Fruit fly (Drosophila melanogaster): ENCODE data around the gene Syn.

Gene Syn

DNA sequence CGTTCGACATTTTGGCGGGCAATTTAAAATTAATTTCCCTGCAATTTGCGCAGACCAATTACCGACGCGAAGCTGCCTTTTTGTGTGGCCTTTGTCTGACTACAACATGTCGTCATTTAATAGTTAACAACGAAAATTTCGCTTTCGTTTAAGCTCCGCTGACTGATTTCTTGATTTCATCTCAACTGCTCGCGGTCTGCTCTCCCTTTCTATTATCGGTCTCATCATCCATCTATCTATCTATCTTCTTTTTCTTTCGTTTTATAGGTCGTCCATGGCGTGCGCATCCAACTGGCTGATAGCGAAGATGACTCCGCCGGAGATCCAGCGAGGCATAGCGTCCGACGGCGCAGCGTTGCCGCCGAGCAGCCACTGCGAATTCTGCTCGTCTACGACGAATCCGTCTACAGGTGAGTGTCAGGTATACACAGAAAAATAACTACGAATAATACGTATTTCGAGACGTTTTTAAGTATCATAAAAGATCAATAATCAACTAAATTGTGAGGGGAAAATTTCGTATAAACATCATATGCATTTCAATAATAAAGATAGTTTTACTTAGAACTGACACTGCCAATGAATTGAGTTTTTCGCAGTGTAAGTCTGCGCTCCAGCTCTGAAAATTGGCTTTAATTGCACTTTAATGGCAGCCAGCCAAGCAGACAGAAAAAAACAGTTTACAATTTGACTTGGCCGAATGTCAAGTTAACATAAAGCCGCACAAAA lies 36.4 kb upstream of the Syn start:
- no peak for TF ChIP-seq CG16815 (GFP tag; optimal IDR thresholded peaks at IDR 0.05)
- peak; percentile 24 for TF ChIP-seq CG17385 (GFP tag; optimal IDR thresholded peaks at IDR 0.05)
- TF ChIP-seq phol (tag; optimal IDR thresholded peaks at IDR 0.05), result peak; percentile 34
- TF ChIP-seq HLH3B (GFP tag; IDR thresholded peaks at IDR 0.05), result peak; percentile 39; the same call in 1 of the 2 replicates
- no peak for TF ChIP-seq CG7745 (tag; optimal IDR thresholded peaks at IDR 0.05)
- no peak for TF ChIP-seq CG6791 (GFP tag; IDR thresholded peaks at IDR 0.05; ENCODE audit: partially characterized antibody)
- peak; percentile 35 for TF ChIP-seq CG13424 (tag; optimal IDR thresholded peaks at IDR 0.05)
- TF ChIP-seq gcm (GFP tag; optimal IDR thresholded peaks at IDR 0.05), result no peak
- TF ChIP-seq CG8944 (GFP tag; optimal IDR thresholded peaks at IDR 0.05), result no peak
- TF ChIP-seq Camta (GFP tag; optimal IDR thresholded peaks at IDR 0.05), result peak; percentile 5
- peak; percentile 17 for TF ChIP-seq pnt (GFP tag; optimal IDR thresholded peaks at IDR 0.05)
- peak; percentile 48 for TF ChIP-seq CG6689 (GFP tag; IDR thresholded peaks at IDR 0.05)
- no peak for TF ChIP-seq CG9817 (tag; optimal IDR thresholded peaks at IDR 0.05)
- TF ChIP-seq CG10147 (GFP tag; optimal IDR thresholded peaks at IDR 0.05), result no peak
- TF ChIP-seq prd (optimal IDR thresholded peaks at IDR 0.05), result no peak
- TF ChIP-seq prd (GFP tag; IDR thresholded peaks at IDR 0.05), result peak; percentile 67
- TF ChIP-seq run (tag; optimal IDR thresholded peaks at IDR 0.05), result peak; percentile 26
- no peak for TF ChIP-seq tin (GFP tag; optimal IDR thresholded peaks at IDR 0.05)
- peak; percentile 69 for TF ChIP-seq CG14441 (GFP tag; IDR thresholded peaks at IDR 0.05)
- TF ChIP-seq trem (tag; optimal IDR thresholded peaks at IDR 0.05), result no peak
- TF ChIP-seq CG3281 (GFP tag; optimal IDR thresholded peaks at IDR 0.05), result peak; percentile 0
- TF ChIP-seq Sry-β (GFP tag; optimal IDR thresholded peaks at IDR 0.05), result no peak
- no peak for TF ChIP-seq klu (GFP tag; IDR thresholded peaks at IDR 0.05)
- no peak for TF ChIP-seq insv (GFP tag; optimal IDR thresholded peaks at IDR 0.05)
- 0 out of 3 replicates have a peak, but pooled peaks have one; percentile 12 for TF ChIP-seq CG11695 (GFP tag; IDR thresholded peaks at IDR 0.05)
- TF ChIP-seq pros (GFP tag; optimal IDR thresholded peaks at IDR 0.05), result no peak
- peak; percentile 10 to 27 for TF ChIP-seq dpn (GFP tag; optimal IDR thresholded peaks at IDR 0.05)
- TF ChIP-seq tio (GFP tag; optimal IDR thresholded peaks at IDR 0.05), result peak; percentile 3
- TF ChIP-seq Aef1 (GFP tag; IDR thresholded peaks at IDR 0.05), result peak; percentile 33; the same call in 1 of the 3 replicates
- peak; percentile 58 for TF ChIP-seq H2.0 (GFP tag; IDR thresholded peaks at IDR 0.05)
- no peak for TF ChIP-seq Six4 (GFP tag; optimal IDR thresholded peaks at IDR 0.05)
- TF ChIP-seq sens-2 (GFP tag; IDR thresholded peaks at IDR 0.05), result 0 out of 2 replicates have a peak, but pooled peaks have one; percentile 31
- TF ChIP-seq Oaz (GFP tag; IDR thresholded peaks at IDR 0.05), result peak; percentile 23; the same call in 1 of the 2 replicates
- TF ChIP-seq NC2α (GFP tag; optimal IDR thresholded peaks at IDR 0.05), result no peak
- TF ChIP-seq Sox102F (GFP tag; optimal IDR thresholded peaks at IDR 0.05), result peak; percentile 58
- TF ChIP-seq Pdp1 (GFP tag; optimal IDR thresholded peaks at IDR 0.05), result peak in 1 of 2 experiments; percentile 23
- no peak for TF ChIP-seq luna (GFP tag; optimal IDR thresholded peaks at IDR 0.05)
- no peak for TF ChIP-seq Bdp1 (GFP tag; optimal IDR thresholded peaks at IDR 0.05)
- TF ChIP-seq sens (GFP tag), result peak; percentile 80
- no peak for TF ChIP-seq mam (GFP tag; optimal IDR thresholded peaks at IDR 0.05)
- TF ChIP-seq Mrtf (GFP tag; IDR thresholded peaks at IDR 0.05), result 0 out of 3 replicates have a peak, but pooled peaks have one; percentile 32
- peak; percentile 16 for TF ChIP-seq CG8089 (GFP tag; optimal IDR thresholded peaks at IDR 0.05)
- no peak for TF ChIP-seq pzg (GFP tag; optimal IDR thresholded peaks at IDR 0.05)
- peak; percentile 65 for TF ChIP-seq row (GFP tag; IDR thresholded peaks at IDR 0.05)
- peak; percentile 33 for TF ChIP-seq Fer1 (GFP tag; optimal IDR thresholded peaks at IDR 0.05)
- peak; percentile 24; the same call in 1 of the 2 replicates for TF ChIP-seq stc (GFP tag; IDR thresholded peaks at IDR 0.05)
- TF ChIP-seq CG17328 (GFP tag; IDR thresholded peaks at IDR 0.05), result peak; percentile 65
- peak; percentile 39 for TF ChIP-seq CG17359 (tag; optimal IDR thresholded peaks at IDR 0.05)
- TF ChIP-seq CG2116 (GFP tag; optimal IDR thresholded peaks at IDR 0.05), result no peak
- TF ChIP-seq CG32767 (GFP tag; IDR thresholded peaks at IDR 0.05), result peak; percentile 15; the same call in 1 of the 2 replicates

All from whole organism, embryonic.